Fruit fly (Drosophila melanogaster) whole organism, embryonic: Measurements from ENCODE around the gene Ada1-2.
A peak's percentile ranks its signal among the peaks of the same experiment; 100 is the strongest.

Source experiments
- Atf6 ChIP-seq: fragments of 200-800 bp; sonication (Bioruptor generic); IDR thresholded peaks from 2 replicates; pipeline ENCODE4 v1.3.6; 2022; ENCODE audit warnings: missing biosample characterization, missing genetic modification characterization
- Bgb ChIP-seq: fragments of 200-800 bp; sonication (Bioruptor generic); IDR thresholded peaks from 2 replicates; pipeline ENCODE4 v1.3.6; 2022; ENCODE audit warnings: missing biosample characterization, missing genetic modification characterization; ENCODE audit not compliant: partially characterized antibody
- CG11456 ChIP-seq: fragments of 200-800 bp; sonication (Bioruptor generic); IDR thresholded peaks from 3 replicates; pipeline ENCODE4 v1.3.6; 2022; ENCODE audit warnings: missing biosample characterization, missing genetic modification characterization
- CG11695 ChIP-seq: fragments of 200-800 bp; sonication (Bioruptor generic); IDR thresholded peaks from 3 replicates; pipeline ENCODE4 v1.3.6; 2022; ENCODE audit warnings: missing biosample characterization, missing genetic modification characterization
- CG12236 ChIP-seq: fragments of 200-800 bp; sonication (Bioruptor generic); optimal IDR thresholded peaks from 2 replicates; lab custom pipeline; 2016; ENCODE audit warnings: missing biosample characterization, missing genetic modification characterization
- CG12391 ChIP-seq: fragments of 200-800 bp; sonication (Bioruptor generic); optimal IDR thresholded peaks from 3 replicates; lab custom pipeline; 2018; ENCODE audit warnings: missing biosample characterization, mild to moderate bottlenecking, missing genetic modification characterization, moderate library complexity
- CG13296 ChIP-seq: fragments of 200-800 bp; sonication (Bioruptor generic); optimal IDR thresholded peaks from 3 replicates; lab custom pipeline; 2018; ENCODE audit warnings: missing biosample characterization, mild to moderate bottlenecking, missing genetic modification characterization
- CG14667 ChIP-seq: fragments of 200-800 bp; sonication (Bioruptor generic); IDR thresholded peaks from 2 replicates; pipeline ENCODE4 v1.3.6; 2022; ENCODE audit warnings: missing biosample characterization, missing genetic modification characterization
- CG15269 ChIP-seq: fragments of 200-800 bp; sonication (Bioruptor generic); optimal IDR thresholded peaks from 2 replicates; lab custom pipeline; 2018; ENCODE audit warnings: missing biosample characterization, mild to moderate bottlenecking, missing genetic modification characterization, moderate library complexity
- CG15514 ChIP-seq: fragments of 200-800 bp; sonication (Bioruptor generic); optimal IDR thresholded peaks from 3 replicates; lab custom pipeline; 2017; ENCODE audit warnings: missing biosample characterization, missing genetic modification characterization, mild to moderate bottlenecking, moderate library complexity, missing genetic modification reagents
- CG15601 ChIP-seq: fragments of 200-800 bp; sonication (Bioruptor generic); optimal IDR thresholded peaks from 3 replicates; lab custom pipeline; 2019; ENCODE audit warnings: missing biosample characterization, mild to moderate bottlenecking, missing genetic modification characterization, moderate library complexity
- CG17186 ChIP-seq: fragments of 200-800 bp; sonication (Bioruptor generic); optimal IDR thresholded peaks from 3 replicates; lab custom pipeline; 2017; ENCODE audit warnings: missing biosample characterization, missing genetic modification reagents, missing genetic modification characterization
- CG2875 ChIP-seq: fragments of 200-800 bp; sonication (Bioruptor generic); optimal IDR thresholded peaks from 2 replicates; lab custom pipeline; 2017; ENCODE audit warnings: missing biosample characterization, mild to moderate bottlenecking, missing genetic modification characterization, missing genetic modification reagents
- CG31224 ChIP-seq: fragments of 200-800 bp; sonication (Bioruptor generic); IDR thresholded peaks from 2 replicates; pipeline ENCODE4 v1.3.6; 2022; ENCODE audit warnings: missing biosample characterization, missing genetic modification characterization
- CG3726 ChIP-seq: fragments of 200-800 bp; sonication (Bioruptor generic); IDR thresholded peaks from 3 replicates; pipeline ENCODE4, ENCODE4 v1.3.6; 2022; ENCODE audit warnings: missing biosample characterization, missing genetic modification characterization
- CG3838 ChIP-seq: fragments of 200-800 bp; sonication (Bioruptor generic); optimal IDR thresholded peaks from 3 replicates; lab custom pipeline; 2016; ENCODE audit warnings: missing biosample characterization, missing genetic modification characterization
- CG5180 ChIP-seq: fragments of 200-800 bp; sonication (Bioruptor generic); optimal IDR thresholded peaks from 3 replicates; lab custom pipeline; 2017; ENCODE audit warnings: missing biosample characterization, missing genetic modification characterization, mild to moderate bottlenecking, moderate library complexity, missing genetic modification reagents
- CG7987 ChIP-seq: fragments of 200-800 bp; sonication (Bioruptor generic); optimal IDR thresholded peaks from 2 replicates; lab custom pipeline; 2018; ENCODE audit warnings: missing biosample characterization, mild to moderate bottlenecking, missing genetic modification characterization, moderate library complexity
- CG8290 ChIP-seq, 3 experiments: fragments of 200-800 bp; sonication (Bioruptor generic); optimal IDR thresholded peaks; 2 replicates each; lab custom pipeline; 2016 to 2019; ENCODE audit warnings: missing biosample characterization in 3 of 3, missing genetic modification characterization in 3 of 3, mild to moderate bottlenecking in 2 of 3, moderate library complexity in 1 of 3
- CG9932 ChIP-seq: fragments of 200-800 bp; sonication (Bioruptor generic); IDR thresholded peaks from 2 replicates; pipeline ENCODE4 v1.3.6; 2022; ENCODE audit warnings: missing biosample characterization, missing genetic modification characterization
- CrebB ChIP-seq: fragments of 200-800 bp; sonication (Bioruptor generic); optimal IDR thresholded peaks from 3 replicates; lab custom pipeline; 2018; ENCODE audit warnings: missing biosample characterization, mild to moderate bottlenecking, missing genetic modification characterization
- Drgx ChIP-seq: fragments of 200-800 bp; sonication (Bioruptor generic); IDR thresholded peaks from 2 replicates; pipeline ENCODE4 v1.3.6; 2022; ENCODE audit warnings: missing biosample characterization, missing genetic modification characterization
- E2f2 ChIP-seq: fragments of 200-800 bp; sonication (Bioruptor generic); IDR thresholded peaks from 2 replicates; pipeline ENCODE4 v1.3.6; 2022; ENCODE audit warnings: missing biosample characterization, missing genetic modification characterization
- GATAe ChIP-seq: fragments of 200-800 bp; sonication (Bioruptor generic); conservative IDR thresholded peaks from 2 replicates; pipeline ENCODE4 v1.3.6; 2022; ENCODE audit warnings: missing biosample characterization, missing genetic modification characterization
- HHEX ChIP-seq: fragments of 200-800 bp; sonication (Bioruptor generic); optimal IDR thresholded peaks from 3 replicates; lab custom pipeline; 2017; ENCODE audit warnings: missing biosample characterization, mild to moderate bottlenecking, missing genetic modification characterization, missing genetic modification reagents
- Med ChIP-seq: fragments of 200-800 bp; sonication (Bioruptor generic); peaks from one replicate; lab custom pipeline; 2016; ENCODE audit warnings: missing biosample characterization, missing genetic modification characterization, mild to moderate bottlenecking, inconsistent platforms, moderate library complexity
- Nf-YC ChIP-seq: fragments of 200-800 bp; optimal IDR thresholded peaks from 3 replicates; lab custom pipeline; 2019; ENCODE audit warnings: missing biosample characterization, mild to moderate bottlenecking, missing genetic modification characterization, moderate library complexity
- NfI ChIP-seq: fragments of 200-800 bp; sonication (Bioruptor generic); optimal IDR thresholded peaks from 3 replicates; lab custom pipeline; 2018; ENCODE audit warnings: missing biosample characterization, mild to moderate bottlenecking, missing genetic modification characterization, moderate library complexity
- PHDP ChIP-seq: fragments of 200-800 bp; sonication (Bioruptor generic); optimal IDR thresholded peaks from 3 replicates; lab custom pipeline; 2018; ENCODE audit warnings: missing biosample characterization, mild to moderate bottlenecking, missing genetic modification characterization, moderate library complexity
- Ptx1 ChIP-seq: fragments of 200-800 bp; sonication (Bioruptor generic); IDR thresholded peaks from 2 replicates; pipeline ENCODE4 v1.3.6; 2022; ENCODE audit warnings: missing biosample characterization, missing genetic modification characterization
- Scr ChIP-seq: fragments of 200-800 bp; sonication (Bioruptor generic); IDR thresholded peaks from 2 replicates; pipeline ENCODE4 v1.3.6; 2022; ENCODE audit warnings: missing biosample characterization, missing genetic modification characterization; ENCODE audit not compliant: partially characterized antibody
- abd-A ChIP-seq: fragments of 200-800 bp; sonication (Bioruptor generic); optimal IDR thresholded peaks from 3 replicates; lab custom pipeline; 2019; ENCODE audit warnings: missing biosample characterization, mild to moderate bottlenecking, missing genetic modification characterization, moderate library complexity
- bsh ChIP-seq, 2 experiments: fragments of 200-800 bp; sonication (Bioruptor generic); optimal IDR thresholded peaks; 2 replicates each; lab custom pipeline; 2017 to 2018; ENCODE audit warnings: mild to moderate bottlenecking in 2 of 2, missing biosample characterization in 2 of 2, missing genetic modification characterization in 2 of 2, moderate library complexity in 1 of 2
- cg ChIP-seq: fragments of 200-800 bp; sonication (Bioruptor generic); optimal IDR thresholded peaks from 3 replicates; lab custom pipeline; 2019; ENCODE audit warnings: missing biosample characterization, mild to moderate bottlenecking, missing genetic modification characterization, moderate library complexity
- chm ChIP-seq: fragments of 200-800 bp; sonication (Bioruptor generic); IDR thresholded peaks from 2 replicates; pipeline ENCODE4 v1.3.6; 2022; ENCODE audit warnings: missing biosample characterization, missing genetic modification characterization
- corto ChIP-seq: fragments of 200-800 bp; sonication (Bioruptor generic); optimal IDR thresholded peaks from 2 replicates; lab custom pipeline; 2016; ENCODE audit warnings: missing biosample characterization, mild to moderate bottlenecking, missing genetic modification characterization, moderate library complexity
- dan ChIP-seq: fragments of 200-800 bp; sonication (Bioruptor generic); IDR thresholded peaks from 2 replicates; pipeline ENCODE4 v1.3.6; 2022; ENCODE audit warnings: missing biosample characterization, missing genetic modification characterization
- disco-r ChIP-seq: fragments of 200-800 bp; sonication (Bioruptor generic); optimal IDR thresholded peaks from 2 replicates; lab custom pipeline; 2016; ENCODE audit warnings: missing biosample characterization, missing genetic modification characterization
- gsb ChIP-seq: fragments of 200-800 bp; sonication (Bioruptor generic); IDR thresholded peaks from 2 replicates; pipeline ENCODE4 v1.3.6; 2022; ENCODE audit warnings: missing biosample characterization, missing genetic modification characterization
- kni ChIP-seq: fragments of 200-800 bp; sonication (Bioruptor generic); optimal IDR thresholded peaks from 3 replicates; lab custom pipeline; 2017; ENCODE audit warnings: mild to moderate bottlenecking, missing biosample characterization, missing genetic modification reagents, missing genetic modification characterization
- mirr ChIP-seq: fragments of 200-800 bp; sonication (Bioruptor generic); optimal IDR thresholded peaks from 3 replicates; lab custom pipeline; 2018; ENCODE audit warnings: missing biosample characterization, mild to moderate bottlenecking, missing genetic modification characterization
- nom ChIP-seq: fragments of 200-800 bp; sonication (Bioruptor generic); optimal IDR thresholded peaks from 2 replicates; lab custom pipeline; 2017; ENCODE audit warnings: missing biosample characterization, missing genetic modification characterization, mild to moderate bottlenecking, moderate library complexity, missing genetic modification reagents
- org-1 ChIP-seq: fragments of 200-800 bp; sonication (Bioruptor generic); optimal IDR thresholded peaks from 2 replicates; lab custom pipeline; 2017; ENCODE audit warnings: missing biosample characterization, missing genetic modification characterization
- pan ChIP-seq, 4 experiments: fragments of >200 bp in 3 of 4; fragments of 200-800 bp in 1 of 4; sonication (Bioruptor generic) in 1 of 4; optimal IDR thresholded peaks in 3 of 4; IDR thresholded peaks in 1 of 4; 2 replicates each; pipeline versions ENCODE4 v1.3.6 to Lab custom; 2017 to 2022; ENCODE audit warnings: missing biosample characterization in 2 of 4, missing genetic modification characterization in 2 of 4, mixed read lengths in 1 of 4
- row ChIP-seq: fragments of 200-800 bp; sonication (Bioruptor generic); IDR thresholded peaks from 3 replicates; pipeline ENCODE4 v1.3.6; 2022; ENCODE audit warnings: missing biosample characterization, missing genetic modification characterization
- sd ChIP-seq: fragments of 200-800 bp; sonication (Bioruptor generic); optimal IDR thresholded peaks from 3 replicates; lab custom pipeline; 2018; ENCODE audit warnings: missing biosample characterization, mild to moderate bottlenecking, missing genetic modification characterization, moderate library complexity
- seq ChIP-seq: fragments of 200-800 bp; sonication (Bioruptor generic); IDR thresholded peaks from 2 replicates; pipeline ENCODE4 v1.3.6; 2022; ENCODE audit warnings: missing biosample characterization, missing genetic modification characterization
- sob ChIP-seq: fragments of 200-800 bp; sonication (Bioruptor generic); IDR thresholded peaks from 2 replicates; pipeline ENCODE4 v1.3.6; 2022; ENCODE audit warnings: missing biosample characterization, missing genetic modification characterization

The Ada1-2 gene

dm6 chr2L:12025505-12025904 lies 32.8 kb downstream of the Ada1-2 start (continued):
- TF ChIP-seq NfI (GFP tag; lab: Kevin White, UChicago), result peak; percentile 8
- peak; percentile 33; the same call in 1 of the 2 replicates for TF ChIP-seq CG9932 (GFP tag; lab: Robert Waterston, UW)
- TF ChIP-seq CG15601 (tag; lab: Kevin White, UChicago), result no peak
- TF ChIP-seq org-1, result peak; percentile 14
- TF ChIP-seq CG3838 (GFP tag; lab: Kevin White, UChicago), result no peak
- peak; percentile 32 for TF ChIP-seq CG15269 (tag; lab: Kevin White, UChicago)
- 0 out of 3 replicates have a peak, but pooled peaks have one; percentile 24 for TF ChIP-seq CG11456 (GFP tag; lab: Robert Waterston, UW)
- no peak for TF ChIP-seq CG2875 (GFP tag; lab: Kevin White, UChicago)
- 0 out of 2 replicates have a peak, but pooled peaks have one; percentile 7 for TF ChIP-seq seq (GFP tag; lab: Robert Waterston, UW)
- TF ChIP-seq Atf6 (GFP tag; lab: Robert Waterston, UW), result peak; percentile 21; the same call in 1 of the 2 replicates
- peak; percentile 24 for TF ChIP-seq CG13296
- peak; percentile 4 for TF ChIP-seq PHDP (tag; lab: Kevin White, UChicago)
- peak; percentile 3 for TF ChIP-seq CrebB (tag; lab: Kevin White, UChicago)
- 0 out of 2 replicates have a peak, but pooled peaks have one; percentile 10 for TF ChIP-seq CG31224 (GFP tag; lab: Robert Waterston, UW)
- peak; percentile 15 for TF ChIP-seq CG15514 (GFP tag; lab: Kevin White, UChicago)
- no peak for TF ChIP-seq CG8290 (GFP tag; optimal IDR thresholded peaks at IDR 0.05; lab: Kevin White, UChicago)
- peak in 1 of 2 experiments; percentile 74 for TF ChIP-seq CG8290 (tag; optimal IDR thresholded peaks at IDR 0.05; lab: Kevin White, UChicago)
- TF ChIP-seq corto, result no peak
- TF ChIP-seq GATAe, result no peak
- no peak for TF ChIP-seq CG12391 (tag; lab: Kevin White, UChicago)
- TF ChIP-seq CG14667 (GFP tag; lab: Robert Waterston, UW), result no peak
- no peak for TF ChIP-seq CG12236 (GFP tag; lab: Kevin White, UChicago)
- no peak for TF ChIP-seq pan (optimal IDR thresholded peaks at IDR 0.05; lab: Kevin White, UChicago)
- TF ChIP-seq pan (GFP tag; optimal IDR thresholded peaks at IDR 0.05 in 1 of 2, IDR thresholded peaks at IDR 0.05 in 1 of 2), result peak in 1 of 2 experiments; percentile 49
- no peak for TF ChIP-seq dan (GFP tag; lab: Robert Waterston, UW)
- TF ChIP-seq Scr (GFP tag; lab: Robert Waterston, UW), result no peak
- TF ChIP-seq abd-A, result peak; percentile 50
- TF ChIP-seq Ptx1 (GFP tag; lab: Robert Waterston, UW), result 0 out of 2 replicates have a peak, but pooled peaks have one; percentile 24
- peak; percentile 45; the same call in 1 of the 3 replicates for TF ChIP-seq row (GFP tag; lab: Robert Waterston, UW)
- no peak for TF ChIP-seq CG17186 (GFP tag; lab: Kevin White, UChicago)
- TF ChIP-seq cg (GFP tag; lab: Kevin White, UChicago), result no peak
- no peak for TF ChIP-seq CG11695 (GFP tag; lab: Robert Waterston, UW)
- TF ChIP-seq disco-r, result no peak
- TF ChIP-seq kni, result no peak
- 0 out of 2 replicates have a peak, but pooled peaks have one; percentile 39 for TF ChIP-seq gsb (GFP tag; lab: Robert Waterston, UW)
- no peak for TF ChIP-seq CG3726 (GFP tag; lab: Robert Waterston, UW)
- peak; percentile 10 for TF ChIP-seq mirr (GFP tag; lab: Kevin White, UChicago)
- 0 out of 2 replicates have a peak, but pooled peaks have one; percentile 16 for TF ChIP-seq Bgb (GFP tag; lab: Robert Waterston, UW)
- peak; percentile 33; the same call in 1 of the 2 replicates for TF ChIP-seq chm
- TF ChIP-seq sob (GFP tag; lab: Robert Waterston, UW), result 0 out of 2 replicates have a peak, but pooled peaks have one; percentile 31
- peak; percentile 4 for TF ChIP-seq sd (tag; lab: Kevin White, UChicago)
- peak; percentile 90 for TF ChIP-seq CG5180
- peak; percentile 5 for TF ChIP-seq Nf-YC (tag; lab: Kevin White, UChicago)
- TF ChIP-seq bsh (GFP tag; optimal IDR thresholded peaks at IDR 0.05; lab: Kevin White, UChicago), result peak in 1 of 2 experiments; percentile 26
- TF ChIP-seq Drgx (GFP tag; lab: Robert Waterston, UW), result peak; percentile 67
- TF ChIP-seq CG7987 (GFP tag; lab: Kevin White, UChicago), result peak; percentile 22
- peak; percentile 11; the same call in 1 of the 2 replicates for TF ChIP-seq E2f2
- peak; percentile 21 for TF ChIP-seq HHEX
- TF ChIP-seq Med (GFP tag; lab: Kevin White, UChicago), result peak; percentile 90
- TF ChIP-seq nom (GFP tag; lab: Kevin White, UChicago), result peak; percentile 46
